ENCODE assay signal across 4 fruit fly cellular contexts in genomic region chr2L:14511248-14511647, dm6.
TF ChIP-seq lines count a peak whose summit lies in the region.

No protein-coding gene starts in this region.

- TF ChIP-seq CTCF in whole organism, embryonic (GFP tag; optimal IDR thresholded peaks at IDR 0.05; lab: Kevin White, UChicago) = no peak

TF ChIP-seq in whole organism, adult, 20 proteins besides CTCF, POLR2A, EP300 and RAD21:
- no peak for TF ChIP-seq CG14711 (tag; optimal IDR thresholded peaks at IDR 0.05; lab: Kevin White, UChicago)
- no peak for TF ChIP-seq Mnt (GFP tag; optimal IDR thresholded peaks at IDR 0.05; lab: Kevin White, UChicago)
- no peak for TF ChIP-seq ovo (GFP tag; optimal IDR thresholded peaks at IDR 0.05; lab: Kevin White, UChicago)
- TF ChIP-seq pad (GFP tag; optimal IDR thresholded peaks at IDR 0.05; lab: Kevin White, UChicago) = no peak
- no peak for TF ChIP-seq cnc (optimal IDR thresholded peaks at IDR 0.05; lab: Kevin White, UChicago)
- peak; percentile 37 for TF ChIP-seq tj (GFP tag; optimal IDR thresholded peaks at IDR 0.05; lab: Kevin White, UChicago)
TF ChIP-seq in whole organism, adult: peak in this region for 1.

TF ChIP-seq in whole organism, embryonic, 481 proteins besides CTCF, POLR2A, EP300 and RAD21:
- TF ChIP-seq Med (GFP tag; lab: Kevin White, UChicago) (peak; percentile 49), CG11504 (tag; optimal IDR thresholded peaks at IDR 0.05; lab: Kevin White, UChicago) (peak; percentile 58), CG30431 (GFP tag; optimal IDR thresholded peaks at IDR 0.05; lab: Kevin White, UChicago) (no peak)

TF ChIP-seq in whole organism, prepupa, 60 proteins besides CTCF, POLR2A, EP300 and RAD21:
- TF ChIP-seq eg (GFP tag; IDR thresholded peaks at IDR 0.05; lab: Robert Waterston, UW) (no peak), fkh (GFP tag; optimal IDR thresholded peaks at IDR 0.05; lab: Kevin White, UChicago) (no peak), dac (GFP tag; optimal IDR thresholded peaks at IDR 0.05; lab: Kevin White, UChicago) (no peak), CG6792 (GFP tag; optimal IDR thresholded peaks at IDR 0.05; lab: Kevin White, UChicago) (no peak), dsx (GFP tag; optimal IDR thresholded peaks at IDR 0.05; lab: Kevin White, UChicago; ENCODE audit: poor library complexity, severe bottlenecking) (peak; percentile 67)
TF ChIP-seq in whole organism, prepupa: peak in this region for 1.

TF ChIP-seq in whole organism, pupa, 21 proteins besides CTCF, POLR2A, EP300 and RAD21:
- no peak for TF ChIP-seq gl (tag; optimal IDR thresholded peaks at IDR 0.05; lab: Kevin White, UChicago)
- TF ChIP-seq CG10348 (GFP tag; IDR thresholded peaks at IDR 0.05; lab: Robert Waterston, UW) = no peak
- TF ChIP-seq CG4496 (GFP tag; IDR thresholded peaks at IDR 0.05; lab: Robert Waterston, UW) = 0 out of 3 replicates have a peak, but pooled peaks have one; percentile 30
- TF ChIP-seq CG8159 (tag; optimal IDR thresholded peaks at IDR 0.05; lab: Kevin White, UChicago) = no peak
